Worm (Caenorhabditis elegans) whole organism, L3 larva: ENCODE results near the gene Y26E6A.2.

ENCODE experiments used
- aly-2 ChIP-seq: fragments of 150-350 bp; optimal IDR thresholded peaks from 2 replicates; lab custom pipeline; 2014; ENCODE audit warnings: missing biosample characterization, missing genetic modification characterization
- ama-1 ChIP-seq: fragments of 150-350 bp; optimal IDR thresholded peaks from 2 replicates; lab custom pipeline; 2018
- elt-1 ChIP-seq: fragments of 150-350 bp; optimal IDR thresholded peaks from 2 replicates; lab custom pipeline; 2014; ENCODE audit warnings: missing biosample characterization, missing genetic modification characterization
- fkh-10 ChIP-seq: sonication (generic microtip); optimal IDR thresholded peaks from 2 replicates; lab custom pipeline; 2017; ENCODE audit warnings: missing biosample characterization, missing genetic modification reagents, missing genetic modification characterization
- nhr-23 ChIP-seq: fragments of 150-350 bp; optimal IDR thresholded peaks from 2 replicates; lab custom pipeline; 2014; ENCODE audit warnings: missing biosample characterization, missing genetic modification reagents, missing genetic modification characterization
- nhr-25 ChIP-seq: sonication (generic microtip); optimal IDR thresholded peaks from 2 replicates; lab custom pipeline; 2017; ENCODE audit warnings: missing biosample characterization, missing genetic modification characterization
- pqm-1 ChIP-seq: fragments of 150-350 bp; optimal IDR thresholded peaks from 2 replicates; lab custom pipeline; 2017; ENCODE audit warnings: missing biosample characterization, missing genetic modification characterization, inconsistent platforms

ce11 chrX:13928532-13928931 is 14.3 kb upstream of the Y26E6A.2 start:
- no peak for TF ChIP-seq fkh-10 (GFP tag; lab: Kevin White, UChicago)
- TF ChIP-seq pqm-1, result no peak
- no peak for TF ChIP-seq nhr-25 (tag; lab: Kevin White, UChicago)
- TF ChIP-seq nhr-23 (tag; lab: Kevin White, UChicago), result no peak
- TF ChIP-seq aly-2, result no peak
- TF ChIP-seq elt-1 (tag; lab: Kevin White, UChicago), result no peak
- no peak for TF ChIP-seq ama-1 (lab: Kevin White, UChicago)
